Worm (Caenorhabditis elegans) whole organism, L2 larva: Measurements from ENCODE around the gene K04E7.1.

Experiments
- aly-2 ChIP-seq: fragments of 150-350 bp; optimal IDR thresholded peaks from 2 replicates; lab custom pipeline; 2014; ENCODE audit warnings: missing biosample characterization, missing genetic modification characterization
- nhr-12 ChIP-seq: fragments of 150-350 bp; optimal IDR thresholded peaks from 2 replicates; lab custom pipeline; 2014; ENCODE audit warnings: missing biosample characterization, missing genetic modification characterization
- sem-4 ChIP-seq: fragments of 150-350 bp; optimal IDR thresholded peaks from 2 replicates; lab custom pipeline; 2014; ENCODE audit warnings: missing biosample characterization, missing genetic modification reagents, missing genetic modification characterization
- ztf-11 ChIP-seq: sonication (generic microtip); optimal IDR thresholded peaks from 2 replicates; lab custom pipeline; 2017; ENCODE audit warnings: missing biosample characterization, missing genetic modification characterization

ce11 chrX:6510627-6511026 lies 48.8 kb downstream of the K04E7.1 start, which contains the start of gene ttr-36:
- TF ChIP-seq sem-4 (tag; lab: Kevin White, UChicago), result no peak
- TF ChIP-seq ztf-11 (tag; lab: Kevin White, UChicago), result no peak
- no peak for TF ChIP-seq nhr-12 (tag; lab: Kevin White, UChicago)
- TF ChIP-seq aly-2 (tag; lab: Kevin White, UChicago), result no peak
